Worm (Caenorhabditis elegans) whole organism, L3 larva: ENCODE results near the gene B0001.3.

Experiments used
- R02D3.7 ChIP-seq: fragments of 150-350 bp; optimal IDR thresholded peaks from 2 replicates; lab custom pipeline; 2014; ENCODE audit warnings: missing biosample characterization, missing genetic modification characterization
- aly-2 ChIP-seq: fragments of 150-350 bp; optimal IDR thresholded peaks from 2 replicates; lab custom pipeline; 2014; ENCODE audit warnings: missing biosample characterization, missing genetic modification characterization
- ama-1 ChIP-seq: fragments of 150-350 bp; optimal IDR thresholded peaks from 2 replicates; lab custom pipeline; 2018
- jun-1 ChIP-seq: fragments of 150-350 bp; optimal IDR thresholded peaks from 2 replicates; lab custom pipeline; 2014; ENCODE audit warnings: missing biosample characterization, missing genetic modification reagents, missing genetic modification characterization
- nhr-237 ChIP-seq: fragments of 150-350 bp; optimal IDR thresholded peaks from 2 replicates; lab custom pipeline; 2014; ENCODE audit warnings: missing biosample characterization, missing genetic modification characterization
- snpc-4 ChIP-seq: fragments of 150-350 bp; optimal IDR thresholded peaks from 2 replicates; lab custom pipeline; 2014; ENCODE audit warnings: missing biosample characterization, missing genetic modification characterization
- ztf-4 ChIP-seq: fragments of 150-350 bp; optimal IDR thresholded peaks from 2 replicates; lab custom pipeline; 2014; ENCODE audit warnings: missing biosample characterization, missing genetic modification characterization

DNA sequence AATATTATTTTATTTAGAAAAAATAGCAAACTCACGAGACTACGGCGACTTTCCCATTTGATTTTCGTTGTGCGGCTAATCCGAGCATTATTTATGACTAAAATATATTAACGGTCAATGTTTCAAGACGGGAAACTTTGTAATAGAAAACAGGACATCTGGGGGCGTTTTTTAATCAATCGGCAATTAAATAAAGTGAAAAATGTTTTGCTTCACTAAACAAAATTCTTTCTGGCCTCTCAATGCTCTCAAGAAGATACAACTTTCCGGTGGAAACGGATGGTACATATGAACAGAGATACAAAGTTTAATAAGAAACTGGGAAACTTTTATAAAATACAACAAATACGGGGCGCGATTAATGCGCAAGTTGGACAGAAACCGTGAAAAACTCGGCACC, 5.3 kb upstream of the B0001.3 start, which contains the start of gene B0001.2:
- TF ChIP-seq nhr-237 (tag; lab: Kevin White, UChicago) (no peak), ztf-4 (tag; lab: Kevin White, UChicago) (no peak), aly-2 (tag; lab: Kevin White, UChicago) (no peak), R02D3.7 (tag; lab: Kevin White, UChicago) (no peak), ama-1 (lab: Kevin White, UChicago) (no peak), snpc-4 (tag; lab: Kevin White, UChicago) (no peak), jun-1 (no peak)
